Fruit fly (Drosophila melanogaster) whole organism, pupa: Measurements from ENCODE around the gene MESR3.

Experiments used
- CG10348 ChIP-seq: fragments of 200-800 bp; sonication (Bioruptor generic); IDR thresholded peaks from 2 replicates; pipeline ENCODE4 v1.3.6; 2022; ENCODE audit warnings: missing biosample characterization, missing genetic modification characterization
- CG12605 ChIP-seq: fragments of 200-800 bp; sonication (Bioruptor generic); IDR thresholded peaks from 2 replicates; pipeline ENCODE4 v1.3.6; 2022; ENCODE audit warnings: missing biosample characterization, missing genetic modification characterization
- CG13204 ChIP-seq: fragments of 200-800 bp; sonication (Bioruptor generic); optimal IDR thresholded peaks from 2 replicates; lab custom pipeline; 2018; ENCODE audit warnings: missing biosample characterization, mild to moderate bottlenecking, missing genetic modification characterization, moderate library complexity
- CG14655 ChIP-seq: fragments of 200-800 bp; sonication (Bioruptor generic); optimal IDR thresholded peaks from 3 replicates; lab custom pipeline; 2017; ENCODE audit warnings: mild to moderate bottlenecking, missing biosample characterization, missing genetic modification reagents, missing genetic modification characterization
- CG15710 ChIP-seq: fragments of 200-800 bp; sonication (Bioruptor generic); optimal IDR thresholded peaks from 2 replicates; lab custom pipeline; 2018; ENCODE audit warnings: missing biosample characterization, mild to moderate bottlenecking, missing genetic modification characterization, moderate library complexity
- CG17806 ChIP-seq: fragments of 200-800 bp; sonication (Bioruptor generic); optimal IDR thresholded peaks from 2 replicates; lab custom pipeline; 2018; ENCODE audit warnings: missing biosample characterization, mild to moderate bottlenecking, missing genetic modification characterization, moderate library complexity
- CG32121 ChIP-seq: fragments of 200-800 bp; sonication (Bioruptor generic); IDR thresholded peaks from 2 replicates; pipeline ENCODE4 v1.3.6; 2022; ENCODE audit warnings: missing biosample characterization, missing genetic modification characterization
- CG34367 ChIP-seq: fragments of 200-800 bp; sonication (Bioruptor generic); optimal IDR thresholded peaks from 2 replicates; lab custom pipeline; 2018; ENCODE audit warnings: missing biosample characterization, mild to moderate bottlenecking, missing genetic modification characterization
- CG4496 ChIP-seq: fragments of 200-800 bp; sonication (Bioruptor generic); IDR thresholded peaks from 3 replicates; pipeline ENCODE4 v1.3.6; 2022; ENCODE audit warnings: missing biosample characterization, missing genetic modification characterization
- CG8159 ChIP-seq: fragments of 200-800 bp; sonication (Bioruptor generic); optimal IDR thresholded peaks from 3 replicates; lab custom pipeline; 2018; ENCODE audit warnings: missing biosample characterization, mild to moderate bottlenecking, missing genetic modification characterization, moderate library complexity
- CG8301 ChIP-seq: fragments of 200-800 bp; sonication (Bioruptor generic); optimal IDR thresholded peaks from 2 replicates; lab custom pipeline; 2018; ENCODE audit warnings: missing biosample characterization, mild to moderate bottlenecking, missing genetic modification characterization
- CG9948 ChIP-seq: fragments of 200-800 bp; sonication (Bioruptor generic); optimal IDR thresholded peaks from 2 replicates; lab custom pipeline; 2018; ENCODE audit warnings: missing biosample characterization, mild to moderate bottlenecking, missing genetic modification characterization, moderate library complexity
- D1 ChIP-seq: fragments of 200-800 bp; sonication (Bioruptor generic); optimal IDR thresholded peaks from 2 replicates; lab custom pipeline; 2018; ENCODE audit warnings: missing biosample characterization, mild to moderate bottlenecking, missing genetic modification characterization, moderate library complexity
- EcR ChIP-seq: fragments of 200-800 bp; sonication (Bioruptor generic); optimal IDR thresholded peaks from 3 replicates; lab custom pipeline; 2019; ENCODE audit warnings: missing biosample characterization, missing genetic modification characterization, mild to moderate bottlenecking, moderate library complexity, missing genetic modification reagents
- Ets98B ChIP-seq: fragments of 200-800 bp; sonication (Bioruptor generic); IDR thresholded peaks from 2 replicates; pipeline ENCODE4 v1.3.6; 2022; ENCODE audit warnings: missing biosample characterization, missing genetic modification characterization
- Pif1A ChIP-seq: fragments of 200-800 bp; sonication (Bioruptor generic); optimal IDR thresholded peaks from 3 replicates; lab custom pipeline; 2016; ENCODE audit warnings: missing biosample characterization, missing genetic modification characterization
- Pif1B ChIP-seq: fragments of 200-800 bp; sonication (Bioruptor generic); optimal IDR thresholded peaks from 3 replicates; lab custom pipeline; 2016; ENCODE audit warnings: missing biosample characterization, missing genetic modification characterization
- Snoo ChIP-seq: fragments of 200-800 bp; sonication (Bioruptor generic); optimal IDR thresholded peaks from 3 replicates; lab custom pipeline; 2017; ENCODE audit warnings: missing biosample characterization, mild to moderate bottlenecking, missing genetic modification characterization, inconsistent platforms
- fd96Ca ChIP-seq: fragments of 200-800 bp; sonication (Bioruptor generic); IDR thresholded peaks from 3 replicates; pipeline ENCODE4 v1.3.6; 2022; ENCODE audit warnings: missing biosample characterization, missing genetic modification characterization
- gl ChIP-seq: fragments of 200-800 bp; sonication (Bioruptor generic); optimal IDR thresholded peaks from 2 replicates; lab custom pipeline; 2018; ENCODE audit warnings: missing biosample characterization, mild to moderate bottlenecking, missing genetic modification characterization
- rn ChIP-seq: fragments of 200-800 bp; sonication (Bioruptor generic); IDR thresholded peaks from 2 replicates; pipeline ENCODE4 v1.3.6; 2022; ENCODE audit warnings: missing biosample characterization, missing genetic modification characterization

Gene MESR3

DNA sequence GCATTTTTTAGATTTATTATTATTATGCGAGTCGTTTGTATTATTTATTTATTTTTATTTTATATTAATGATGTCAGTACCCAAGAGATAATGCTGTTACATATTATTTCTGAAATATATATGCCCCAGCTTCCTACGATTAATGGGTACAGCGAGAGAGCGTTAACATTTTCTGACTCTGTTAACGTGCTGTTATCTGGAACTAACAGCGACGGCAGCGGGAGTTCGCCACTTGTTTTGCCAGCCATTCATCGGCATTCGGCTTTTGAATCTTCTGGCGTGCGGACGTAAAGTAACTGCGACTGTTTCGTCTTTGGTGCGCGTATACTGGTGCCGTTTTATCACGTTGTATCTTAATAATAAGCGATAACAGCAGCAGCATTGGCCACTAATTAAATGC is at the start of gene MESR3:
Gene MESR3 (plus strand): TSS at position 254 of the 400 bp plus-strand sequence.
- no peak for TF ChIP-seq CG10348 (GFP tag; lab: Robert Waterston, UW)
- TF ChIP-seq gl (tag; lab: Kevin White, UChicago) = no peak
- TF ChIP-seq D1 (tag; lab: Kevin White, UChicago) = peak; percentile 83
- no peak for TF ChIP-seq Pif1B (GFP tag; lab: Kevin White, UChicago)
- peak; percentile 63; the same call in 2 of the 3 replicates for TF ChIP-seq fd96Ca (GFP tag; lab: Robert Waterston, UW)
- TF ChIP-seq EcR (GFP tag; lab: Kevin White, UChicago) = no peak
- TF ChIP-seq CG8159 (tag; lab: Kevin White, UChicago) = peak; percentile 78
- peak; percentile 86 for TF ChIP-seq Ets98B (GFP tag; lab: Robert Waterston, UW)
- peak; percentile 72 for TF ChIP-seq CG12605 (GFP tag; lab: Robert Waterston, UW)
- no peak for TF ChIP-seq CG13204
- TF ChIP-seq Snoo (tag; lab: Kevin White, UChicago) = peak; percentile 64
- TF ChIP-seq CG4496 (GFP tag; lab: Robert Waterston, UW) = peak; percentile 72
- peak; percentile 53 for TF ChIP-seq CG9948
- TF ChIP-seq CG15710 (tag; lab: Kevin White, UChicago) = peak; percentile 29
- peak; percentile 80 for TF ChIP-seq CG17806 (tag; lab: Kevin White, UChicago)
- TF ChIP-seq rn = 0 out of 2 replicates have a peak, but pooled peaks have one; percentile 10
- no peak for TF ChIP-seq Pif1A
- peak; percentile 71 for TF ChIP-seq CG8301 (tag; lab: Kevin White, UChicago)
- TF ChIP-seq CG34367 (tag; lab: Kevin White, UChicago) = peak; percentile 35
- no peak for TF ChIP-seq CG14655 (GFP tag; lab: Kevin White, UChicago)
- peak; percentile 82 for TF ChIP-seq CG32121

dm6 chr2L:18567563-18567962 is 49.5 kb upstream of the MESR3 start:
- TF ChIP-seq CG15710 (tag; lab: Kevin White, UChicago) (peak; percentile 3), CG13204 (peak; percentile 31), CG4496 (GFP tag; lab: Robert Waterston, UW) (peak; percentile 57; the same call in 1 of the 3 replicates), Pif1B (GFP tag; lab: Kevin White, UChicago) (peak; percentile 37), gl (tag; lab: Kevin White, UChicago) (peak; percentile 55), Ets98B (GFP tag; lab: Robert Waterston, UW) (peak; percentile 10; the same call in 1 of the 2 replicates), Pif1A (peak; percentile 50), CG8301 (tag; lab: Kevin White, UChicago) (no peak), CG8159 (tag; lab: Kevin White, UChicago) (peak; percentile 29), CG32121 (no peak), CG34367 (tag; lab: Kevin White, UChicago) (peak; percentile 21)

DNA sequence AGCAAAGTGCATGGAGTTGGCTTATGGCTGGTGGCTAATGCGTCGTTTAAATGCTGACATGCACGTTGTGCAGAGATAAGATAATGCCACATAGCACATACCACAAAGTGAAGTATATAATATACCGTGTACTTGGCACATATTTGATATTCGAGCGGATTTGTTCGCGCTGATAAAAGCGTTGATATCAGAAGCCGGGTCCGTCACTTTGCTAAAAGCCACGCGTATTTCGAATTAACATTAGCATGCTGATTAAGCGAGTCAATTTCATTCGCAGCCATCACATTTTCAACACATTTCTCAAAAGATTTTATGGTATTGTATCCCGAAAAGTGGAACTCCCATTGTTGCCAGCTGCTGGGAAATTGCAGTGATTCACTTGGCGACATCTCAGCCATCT is 48.3 kb upstream of the MESR3 start:
- TF ChIP-seq CG14655 (GFP tag; lab: Kevin White, UChicago) (no peak), EcR (GFP tag; lab: Kevin White, UChicago) (no peak)

DNA sequence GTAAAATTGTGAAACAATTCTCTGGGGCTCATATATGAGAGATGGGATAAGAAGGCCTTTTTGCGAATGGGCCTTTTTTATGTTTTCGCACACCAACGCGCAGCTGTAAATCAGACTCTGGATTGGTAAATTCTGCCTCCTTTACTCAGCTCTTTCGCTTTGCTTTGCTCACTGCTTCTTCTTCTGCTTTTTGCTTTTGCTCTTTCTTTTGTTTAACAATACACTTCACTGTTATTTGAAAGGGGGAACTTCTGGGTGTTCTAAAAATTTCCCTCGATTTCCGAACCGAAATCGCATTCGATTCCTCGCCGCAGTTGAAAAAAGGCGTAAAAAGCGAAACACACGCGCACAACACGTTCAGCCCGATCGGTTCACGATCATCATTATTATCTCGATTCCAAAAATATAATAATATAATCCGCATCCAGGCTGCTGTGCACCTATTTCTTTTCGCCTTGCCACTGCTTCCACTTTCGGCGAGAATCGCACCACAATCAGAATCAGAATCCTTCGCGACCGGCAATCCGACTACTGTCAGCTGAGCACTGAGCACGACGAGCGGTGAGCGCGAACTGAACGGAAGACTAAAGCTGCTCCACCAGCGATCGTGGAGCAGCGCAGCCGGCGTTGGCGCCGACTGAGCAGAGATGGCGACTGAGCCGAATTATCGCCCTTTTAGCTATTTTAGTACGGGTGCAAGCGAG is 45.2 kb upstream of the MESR3 start:
- TF ChIP-seq Pif1B (GFP tag; lab: Kevin White, UChicago) (peak; percentile 28), Pif1A (no peak), CG4496 (GFP tag; lab: Robert Waterston, UW) (peak; percentile 82), CG14655 (GFP tag; lab: Kevin White, UChicago) (no peak), CG12605 (GFP tag; lab: Robert Waterston, UW) (peak; percentile 48), D1 (tag; lab: Kevin White, UChicago) (no peak), CG17806 (tag; lab: Kevin White, UChicago) (no peak), fd96Ca (GFP tag; lab: Robert Waterston, UW) (peak; percentile 29; the same call in 1 of the 3 replicates), EcR (GFP tag; lab: Kevin White, UChicago) (peak; percentile 16), CG9948 (no peak), Ets98B (GFP tag; lab: Robert Waterston, UW) (peak; percentile 33; the same call in 1 of the 2 replicates), CG32121 (peak; percentile 58; the same call in 1 of the 2 replicates), CG34367 (tag; lab: Kevin White, UChicago) (no peak), CG8159 (tag; lab: Kevin White, UChicago) (no peak), CG13204 (peak; percentile 53)

dm6 chr2L:18572428-18573136 is 44.5 kb upstream of the MESR3 start:
- peak; percentile 23 for TF ChIP-seq CG17806 (tag; lab: Kevin White, UChicago)
- no peak for TF ChIP-seq D1 (tag; lab: Kevin White, UChicago)
- TF ChIP-seq CG10348 (GFP tag; lab: Robert Waterston, UW) = no peak
- peak; percentile 31 for TF ChIP-seq CG15710 (tag; lab: Kevin White, UChicago)
- peak; percentile 45 for TF ChIP-seq CG34367 (tag; lab: Kevin White, UChicago)
- peak; percentile 80 for TF ChIP-seq fd96Ca (GFP tag; lab: Robert Waterston, UW)
- peak; percentile 61 for TF ChIP-seq Snoo (tag; lab: Kevin White, UChicago)
- TF ChIP-seq Pif1A = peak; percentile 68
- TF ChIP-seq EcR (GFP tag; lab: Kevin White, UChicago) = peak; percentile 37
- peak; percentile 76 for TF ChIP-seq CG8301 (tag; lab: Kevin White, UChicago)
- peak; percentile 78 for TF ChIP-seq CG32121
- peak; percentile 89 for TF ChIP-seq CG12605 (GFP tag; lab: Robert Waterston, UW)
- peak; percentile 79 for TF ChIP-seq Pif1B (GFP tag; lab: Kevin White, UChicago)
- TF ChIP-seq CG13204 = peak; percentile 91
- no peak for TF ChIP-seq CG9948
- peak; percentile 88 for TF ChIP-seq gl (tag; lab: Kevin White, UChicago)
- TF ChIP-seq Ets98B (GFP tag; lab: Robert Waterston, UW) = no peak; the same call in none of the 2 replicates
- TF ChIP-seq rn = 0 out of 2 replicates have a peak, but pooled peaks have one; percentile 26
- peak; percentile 88 for TF ChIP-seq CG4496 (GFP tag; lab: Robert Waterston, UW)
- peak; percentile 84 for TF ChIP-seq CG14655 (GFP tag; lab: Kevin White, UChicago)
- TF ChIP-seq CG8159 (tag; lab: Kevin White, UChicago) = peak; percentile 6
- TF ChIP-seq, all 21 proteins: peak for 17
